Fruit fly (Drosophila melanogaster) Kc167 (cell line): Measurements from ENCODE around the gene CG15563.

Experiments
- h ChIP-seq: fragments of >200 bp; optimal IDR thresholded peaks from 3 replicates; lab custom pipeline; 2018; ENCODE audit warnings: missing external identifiers
- psq ChIP-seq: fragments of >200 bp; optimal IDR thresholded peaks from 2 replicates; lab custom pipeline; 2017; ENCODE audit warnings: missing external identifiers

DNA sequence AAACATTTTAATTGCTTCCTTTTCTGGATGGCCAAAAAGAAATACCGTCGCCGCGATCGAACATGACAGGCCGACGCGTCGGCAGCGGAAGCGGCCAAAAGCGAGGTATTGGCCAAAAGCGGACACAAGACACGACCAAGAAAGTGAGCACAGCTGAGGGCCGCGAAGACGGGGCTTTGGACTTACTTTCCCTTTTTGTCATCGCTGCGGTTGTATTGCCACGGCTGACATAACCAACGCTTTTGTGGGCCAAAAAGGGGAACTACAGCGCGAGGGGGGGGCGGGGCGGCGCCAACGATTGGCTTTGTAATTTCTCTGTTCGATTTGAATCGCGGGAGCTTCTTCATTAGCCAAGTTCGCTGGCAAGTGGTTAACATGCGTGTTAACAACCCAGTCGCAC is 13.6 kb upstream of the CG15563 start:
- no peak for TF ChIP-seq psq
- TF ChIP-seq h = no peak
